In the genomic region with DNA sequence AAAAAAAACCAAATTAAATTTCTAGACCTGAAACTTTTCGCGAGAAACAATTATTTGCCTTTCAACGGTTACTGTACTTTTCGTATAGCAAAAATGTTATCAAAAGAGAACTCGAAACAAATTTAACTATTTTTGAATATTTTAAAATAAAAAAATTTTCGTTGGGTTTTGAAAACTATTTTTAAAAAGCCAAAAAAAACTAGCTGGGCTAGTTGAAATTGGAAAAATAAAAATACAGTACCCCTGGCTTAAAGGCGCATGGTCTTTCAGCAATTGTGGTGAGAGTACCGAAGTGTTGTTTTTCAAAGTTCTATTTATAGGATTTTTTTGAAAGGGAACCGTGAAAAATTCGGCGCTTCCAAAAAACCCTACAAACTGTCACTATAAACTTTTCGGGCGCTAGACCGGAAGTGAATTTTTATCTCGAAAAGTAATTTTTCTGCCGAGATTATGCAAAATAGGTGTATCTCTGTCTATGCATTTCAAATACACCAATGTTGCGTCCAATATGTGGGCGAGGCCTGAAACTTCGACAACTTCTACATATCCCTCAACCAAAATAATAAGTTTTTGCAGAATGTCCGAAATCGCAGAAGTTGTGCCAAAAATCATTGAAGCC, we compare ENCODE assay signal across 2 worm cellular contexts.
TF ChIP-seq lines count a peak whose summit lies in the region.

A gene (plus strand): TSS at position 569 of the 619 bp plus-strand sequence.

TF ChIP-seq in whole organism, L4 larva, 104 proteins besides CTCF, POLR2A, EP300 and RAD21:
- TF ChIP-seq Y5F2A.4 (GFP tag; optimal IDR thresholded peaks at IDR 0.05; lab: Kevin White, UChicago) (no peak), Y48G9A.11 (GFP tag; IDR thresholded peaks at IDR 0.05; lab: Robert Waterston, UW) (0 out of 2 replicates have a peak, but pooled peaks have one; percentile 51)

TF ChIP-seq in whole organism, young adult, 124 proteins besides CTCF, POLR2A, EP300 and RAD21:
- TF ChIP-seq akir-1 (GFP tag; optimal IDR thresholded peaks at IDR 0.05; lab: Kevin White, UChicago) (no peak), xnd-1 (tag; optimal IDR thresholded peaks at IDR 0.05; lab: Kevin White, UChicago) (peak; percentile 27), madf-8 (GFP tag; conservative IDR thresholded peaks at IDR 0.05; lab: Robert Waterston, UW) (peak; percentile 44), rec-8 (tag; optimal IDR thresholded peaks at IDR 0.05; lab: Kevin White, UChicago) (no peak), athp-1 (tag; optimal IDR thresholded peaks at IDR 0.05; lab: Kevin White, UChicago) (no peak), madf-6 (GFP tag; IDR thresholded peaks at IDR 0.05; lab: Robert Waterston, UW) (peak; percentile 77), lsl-1 (GFP tag; optimal IDR thresholded peaks at IDR 0.05; lab: Kevin White, UChicago) (peak; percentile 87), ama-1 (optimal IDR thresholded peaks at IDR 0.05; lab: Kevin White, UChicago) (no peak), ama-1 (GFP tag; optimal IDR thresholded peaks at IDR 0.05; lab: Kevin White, UChicago) (no peak), ztf-28 (GFP tag; IDR thresholded peaks at IDR 0.05; lab: Robert Waterston, UW) (no peak), dox-1 (GFP tag; IDR thresholded peaks at IDR 0.05; lab: Robert Waterston, UW) (no peak)
TF ChIP-seq in whole organism, young adult: peak in this region for 4.
